Worm (Caenorhabditis elegans): ENCODE data around the gene ints-9.

- TF ChIP-seq pha-4 (tag; optimal IDR thresholded peaks at IDR 0.05) (no peak), lsy-2 (tag; optimal IDR thresholded peaks at IDR 0.05) (no peak), unc-62 (GFP tag; optimal IDR thresholded peaks at IDR 0.05) (no peak), nhr-2 (tag; optimal IDR thresholded peaks at IDR 0.05) (no peak), blmp-1 (tag; optimal IDR thresholded peaks at IDR 0.05) (no peak), hlh-1 (tag; optimal IDR thresholded peaks at IDR 0.05) (no peak), lin-13 (tag; optimal IDR thresholded peaks at IDR 0.05) (no peak), nhr-12 (tag; optimal IDR thresholded peaks at IDR 0.05) (no peak), unc-39 (tag; optimal IDR thresholded peaks at IDR 0.05) (no peak), elt-1 (tag; optimal IDR thresholded peaks at IDR 0.05; ENCODE audit: borderline replicate concordance, insufficient read depth) (no peak), ztf-11 (tag; optimal IDR thresholded peaks at IDR 0.05) (no peak), mep-1 (tag; optimal IDR thresholded peaks at IDR 0.05) (no peak)
Observed at ce11 chrV:7612044-7612443, 36.4 kb downstream of the ints-9 start, which contains the start of gene clec-215.
